Worm (Caenorhabditis elegans): ENCODE measurements around the gene ZK328.6.

- no peak for TF ChIP-seq ceh-83 (GFP tag; optimal IDR thresholded peaks at IDR 0.05)
- TF ChIP-seq unc-39 (tag; optimal IDR thresholded peaks at IDR 0.05) = no peak
- TF ChIP-seq drap-1 (GFP tag; optimal IDR thresholded peaks at IDR 0.05) = no peak
Measured at ce11 chrIII:5980274-5980918, 50.0 kb downstream of the ZK328.6 start.
